Fruit fly (Drosophila melanogaster): ENCODE measurements around the gene GstO1.

Gene GstO1

dm6 chr3L:8524816-8525625 lies at the start of gene GstO1, which contains the start of gene foi (continued):
- no peak for TF ChIP-seq dmrt11E (tag; optimal IDR thresholded peaks at IDR 0.05)
- TF ChIP-seq CG10267 (tag; optimal IDR thresholded peaks at IDR 0.05), result peak; percentile 58
- TF ChIP-seq Doc2 (GFP tag; IDR thresholded peaks at IDR 0.05), result no peak
- TF ChIP-seq esg (GFP tag; conservative IDR thresholded peaks at IDR 0.05), result no peak
- peak; percentile 86 for TF ChIP-seq CG11560 (tag; IDR thresholded peaks at IDR 0.05)
- TF ChIP-seq vnd (GFP tag; IDR thresholded peaks at IDR 0.05; ENCODE audit: partially characterized antibody), result peak; percentile 99
- no peak for TF ChIP-seq CG6854 (GFP tag; optimal IDR thresholded peaks at IDR 0.05)
- TF ChIP-seq CG8388 (GFP tag; optimal IDR thresholded peaks at IDR 0.05), result no peak
- no peak for TF ChIP-seq CG43689 (GFP tag; IDR thresholded peaks at IDR 0.05)
- peak; percentile 26; the same call in 1 of the 2 replicates for TF ChIP-seq Adf1 (GFP tag; IDR thresholded peaks at IDR 0.05)
- TF ChIP-seq Dll (GFP tag; IDR thresholded peaks at IDR 0.05; ENCODE audit: partially characterized antibody), result peak; percentile 94
- peak; percentile 46 for TF ChIP-seq Ets97D (GFP tag; optimal IDR thresholded peaks at IDR 0.05)
- peak; percentile 10 for TF ChIP-seq NfI (GFP tag; optimal IDR thresholded peaks at IDR 0.05)
- peak; percentile 66 for TF ChIP-seq Jarid2 (GFP tag; optimal IDR thresholded peaks at IDR 0.05)
- TF ChIP-seq Drgx (GFP tag; IDR thresholded peaks at IDR 0.05), result no peak
- no peak for TF ChIP-seq CG13624 (GFP tag; optimal IDR thresholded peaks at IDR 0.05)
- TF ChIP-seq Dek (tag; optimal IDR thresholded peaks at IDR 0.05), result peak; percentile 37
- peak; percentile 99 for TF ChIP-seq CG14860 (GFP tag; IDR thresholded peaks at IDR 0.05; ENCODE audit: partially characterized antibody)
- no peak for TF ChIP-seq CG4617 (GFP tag; optimal IDR thresholded peaks at IDR 0.05; ENCODE audit: borderline replicate concordance)
- TF ChIP-seq CG34376 (GFP tag; optimal IDR thresholded peaks at IDR 0.05), result no peak
- peak; percentile 5 for TF ChIP-seq pfk (GFP tag; optimal IDR thresholded peaks at IDR 0.05)
- TF ChIP-seq slbo (GFP tag; IDR thresholded peaks at IDR 0.05), result peak; percentile 68
- TF ChIP-seq CG3838 (GFP tag; optimal IDR thresholded peaks at IDR 0.05), result peak; percentile 29
- TF ChIP-seq CG18476 (GFP tag; optimal IDR thresholded peaks at IDR 0.05), result no peak
- TF ChIP-seq toy (GFP tag; IDR thresholded peaks at IDR 0.05), result no peak
- no peak for TF ChIP-seq CG8478 (optimal IDR thresholded peaks at IDR 0.05)
- peak; percentile 40 for TF ChIP-seq lilli (GFP tag; optimal IDR thresholded peaks at IDR 0.05)
- TF ChIP-seq CG15269 (tag; optimal IDR thresholded peaks at IDR 0.05), result peak; percentile 3
- TF ChIP-seq MESR4 (GFP tag; optimal IDR thresholded peaks at IDR 0.05), result peak; percentile 77
- TF ChIP-seq PHDP (tag; optimal IDR thresholded peaks at IDR 0.05), result no peak
- TF ChIP-seq phol (tag; optimal IDR thresholded peaks at IDR 0.05), result peak; percentile 63
- no peak for TF ChIP-seq CG2875 (GFP tag; optimal IDR thresholded peaks at IDR 0.05)
- TF ChIP-seq CG17568 (GFP tag; optimal IDR thresholded peaks at IDR 0.05), result no peak
- peak; percentile 74 for TF ChIP-seq Rfx (GFP tag; IDR thresholded peaks at IDR 0.05)
- TF ChIP-seq lbe (GFP tag; optimal IDR thresholded peaks at IDR 0.05), result peak; percentile 52
- TF ChIP-seq otp (GFP tag; IDR thresholded peaks at IDR 0.05), result 0 out of 3 replicates have a peak, but pooled peaks have one; percentile 27
- TF ChIP-seq sens-2 (GFP tag; IDR thresholded peaks at IDR 0.05), result no peak
- TF ChIP-seq Hand (GFP tag; optimal IDR thresholded peaks at IDR 0.05), result no peak
- TF ChIP-seq Atf6 (GFP tag; IDR thresholded peaks at IDR 0.05), result peak; percentile 39; the same call in 1 of the 2 replicates
- peak; percentile 3 for TF ChIP-seq CG17359 (tag; optimal IDR thresholded peaks at IDR 0.05)
- no peak for TF ChIP-seq Hr78 (GFP tag; optimal IDR thresholded peaks at IDR 0.05)
- TF ChIP-seq ssp (GFP tag; IDR thresholded peaks at IDR 0.05), result peak; percentile 32; the same call in 1 of the 2 replicates
- TF ChIP-seq CG10209 (GFP tag; optimal IDR thresholded peaks at IDR 0.05), result peak; percentile 16
- TF ChIP-seq CG12155 (GFP tag; optimal IDR thresholded peaks at IDR 0.05), result peak; percentile 29
- peak in 1 of 2 experiments; percentile 87 for TF ChIP-seq Pdp1 (GFP tag; optimal IDR thresholded peaks at IDR 0.05)
- TF ChIP-seq CG6175 (GFP tag; IDR thresholded peaks at IDR 0.05), result no peak
- TF ChIP-seq Ravus (GFP tag; IDR thresholded peaks at IDR 0.05), result no peak
- no peak for TF ChIP-seq fd64A (GFP tag; optimal IDR thresholded peaks at IDR 0.05)

Measured in whole organism, embryonic.